Fruit fly (Drosophila melanogaster) whole organism, embryonic: Measurements from ENCODE around the gene CG13060.

Experiments
- Ada2b ChIP-seq: fragments of 200-800 bp; sonication (Bioruptor generic); IDR thresholded peaks from 2 replicates; pipeline ENCODE4 v1.3.6; 2022; ENCODE audit warnings: missing biosample characterization, missing genetic modification characterization
- CG10543 ChIP-seq: fragments of 200-800 bp; sonication (Bioruptor generic); optimal IDR thresholded peaks from 3 replicates; lab custom pipeline; 2017; ENCODE audit warnings: missing biosample characterization, mild to moderate bottlenecking, missing genetic modification characterization, moderate library complexity
- CG13424 ChIP-seq: fragments of 200-800 bp; sonication (Bioruptor generic); optimal IDR thresholded peaks from 2 replicates; lab custom pipeline; 2019; ENCODE audit warnings: missing biosample characterization, mild to moderate bottlenecking, missing genetic modification characterization, moderate library complexity
- CG1647 ChIP-seq: fragments of 200-800 bp; sonication (Bioruptor generic); optimal IDR thresholded peaks from 3 replicates; lab custom pipeline; 2016; ENCODE audit warnings: missing biosample characterization, missing genetic modification characterization
- CG43689 ChIP-seq: fragments of 200-800 bp; sonication (Bioruptor generic); IDR thresholded peaks from 2 replicates; pipeline ENCODE4 v1.3.6; 2022; ENCODE audit warnings: missing biosample characterization, missing genetic modification characterization
- ase ChIP-seq: fragments of 200-800 bp; sonication (Bioruptor generic); IDR thresholded peaks from 3 replicates; pipeline ENCODE4 v1.3.6; 2022; ENCODE audit warnings: missing biosample characterization, missing genetic modification characterization
- ems ChIP-seq: fragments of 200-800 bp; sonication (Bioruptor generic); optimal IDR thresholded peaks from 3 replicates; lab custom pipeline; 2016; ENCODE audit warnings: missing biosample characterization, missing genetic modification characterization
- tup ChIP-seq: fragments of 200-800 bp; sonication (Bioruptor generic); optimal IDR thresholded peaks from 2 replicates; lab custom pipeline; 2016; ENCODE audit warnings: missing biosample characterization, mild to moderate bottlenecking, missing genetic modification characterization, moderate library complexity
- usp ChIP-seq: fragments of >200 bp; optimal IDR thresholded peaks from 2 replicates; lab custom pipeline; 2017; ENCODE audit warnings: missing biosample characterization, missing genetic modification characterization

DNA sequence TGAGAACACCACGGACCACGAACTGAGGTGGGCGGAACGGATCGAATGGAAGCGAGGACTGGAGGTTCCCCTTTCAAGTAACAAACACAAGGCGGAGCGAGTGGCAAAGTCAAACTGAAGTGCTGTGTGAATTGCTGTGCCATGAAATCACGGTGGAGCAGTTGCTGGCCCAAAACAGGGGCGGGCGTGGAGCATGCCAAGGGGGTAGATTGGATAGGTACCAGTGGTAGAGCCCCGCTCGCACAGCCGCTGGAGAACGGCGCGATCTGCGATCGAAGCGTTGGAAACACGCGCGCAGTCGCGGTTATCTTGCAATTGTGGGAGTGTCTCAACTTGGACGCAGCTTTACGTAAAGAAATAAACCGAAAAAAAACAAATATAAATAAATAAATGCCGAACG is 8.1 kb downstream of the CG13060 start, which contains the start of gene CG13038:
- TF ChIP-seq CG13424 (tag; lab: Kevin White, UChicago) (no peak), tup (GFP tag; lab: Kevin White, UChicago) (no peak), ems (GFP tag; lab: Kevin White, UChicago) (no peak), ase (GFP tag; lab: Robert Waterston, UW) (0 out of 3 replicates have a peak, but pooled peaks have one; percentile 18), Ada2b (GFP tag; lab: Robert Waterston, UW) (no peak), CG10543 (GFP tag; lab: Kevin White, UChicago) (no peak), usp (GFP tag; lab: Kevin White, UChicago) (no peak), CG43689 (GFP tag; lab: Robert Waterston, UW) (no peak), CG1647 (GFP tag; lab: Kevin White, UChicago) (no peak)
